Worm (Caenorhabditis elegans) whole organism, L1 larva: Measurements from ENCODE around the gene K06A1.2.

Experiments used
- aha-1 ChIP-seq: fragments of 150-350 bp; optimal IDR thresholded peaks from 2 replicates; lab custom pipeline; 2014; ENCODE audit warnings: missing biosample characterization, missing genetic modification characterization
- dsc-1 ChIP-seq: sonication (generic microtip); optimal IDR thresholded peaks from 2 replicates; lab custom pipeline; 2016; ENCODE audit warnings: mild to moderate bottlenecking, missing genetic modification characterization, missing compliant biosample characterization
- efl-3 ChIP-seq: fragments of 200-800 bp; sonication (Bioruptor generic); optimal IDR thresholded peaks from 2 replicates; lab custom pipeline; 2018; ENCODE audit warnings: mild to moderate bottlenecking, missing genetic modification characterization, missing compliant biosample characterization
- egl-27 ChIP-seq, 2 experiments: fragments of 150-350 bp in 1 of 2; sonication (generic microtip); optimal IDR thresholded peaks; 3 replicates each; lab custom pipeline; 2017 to 2018; ENCODE audit warnings: missing biosample characterization in 2 of 2, missing genetic modification characterization in 2 of 2, missing genetic modification reagents in 2 of 2
- mdl-1 ChIP-seq, 2 experiments: fragments of 150-350 bp; optimal IDR thresholded peaks; 2 replicates each; lab custom pipeline; 2014 to 2017; ENCODE audit warnings: missing biosample characterization in 2 of 2, missing genetic modification characterization in 2 of 2, inconsistent platforms in 1 of 2
- nhr-237 ChIP-seq: fragments of 150-350 bp; optimal IDR thresholded peaks from 2 replicates; lab custom pipeline; 2014; ENCODE audit warnings: missing biosample characterization, missing genetic modification characterization
- tbx-2 ChIP-seq: sonication (generic microtip); optimal IDR thresholded peaks from 2 replicates; lab custom pipeline; 2016; ENCODE audit warnings: missing genetic modification characterization, missing compliant biosample characterization
- ztf-4 ChIP-seq: fragments of 150-350 bp; optimal IDR thresholded peaks from 2 replicates; lab custom pipeline; 2014; ENCODE audit warnings: missing biosample characterization, missing genetic modification characterization

DNA sequence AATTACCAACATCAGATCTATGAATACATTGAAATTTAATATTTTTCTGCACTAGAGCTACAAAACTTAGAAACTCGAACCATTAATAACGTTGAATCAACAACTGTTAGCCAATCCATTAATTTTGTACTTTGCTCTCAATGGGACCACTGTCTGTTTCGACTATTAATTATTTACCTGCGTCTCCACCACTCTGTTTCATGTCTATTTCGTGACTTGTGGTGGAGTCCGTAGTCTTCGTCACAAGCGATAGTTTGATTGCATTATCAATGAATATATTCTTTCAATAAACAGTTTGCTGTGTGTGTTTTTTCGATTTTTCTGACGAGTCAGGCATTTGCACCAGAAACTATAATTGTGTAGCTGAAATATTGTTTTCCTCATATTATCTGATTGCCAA lies 42.5 kb downstream of the K06A1.2 start:
- no peak for TF ChIP-seq egl-27 (tag; optimal IDR thresholded peaks at IDR 0.05; lab: Kevin White, UChicago)
- TF ChIP-seq nhr-237 (tag; lab: Kevin White, UChicago), result no peak
- no peak for TF ChIP-seq dsc-1 (tag; lab: Kevin White, UChicago)
- no peak for TF ChIP-seq mdl-1 (tag; optimal IDR thresholded peaks at IDR 0.05; lab: Kevin White, UChicago)
- no peak for TF ChIP-seq tbx-2
- no peak for TF ChIP-seq efl-3 (GFP tag; lab: Kevin White, UChicago)
- TF ChIP-seq ztf-4 (tag; lab: Kevin White, UChicago), result no peak
- TF ChIP-seq aha-1 (tag; lab: Kevin White, UChicago), result no peak
